Fruit fly (Drosophila melanogaster) whole organism, embryonic: ENCODE results near the gene CG34039.
A peak's percentile ranks its signal among the peaks of the same experiment; 100 is the strongest.

Source experiments
- Abd-B ChIP-seq: fragments of 200-800 bp; sonication (Bioruptor generic); optimal IDR thresholded peaks from 2 replicates; lab custom pipeline; 2018; ENCODE audit warnings: missing biosample characterization, mild to moderate bottlenecking, missing genetic modification characterization, moderate library complexity
- Awh ChIP-seq: fragments of 200-800 bp; sonication (Bioruptor generic); IDR thresholded peaks from 2 replicates; pipeline ENCODE4, ENCODE4 v1.3.6; 2022; ENCODE audit warnings: missing biosample characterization, missing genetic modification characterization
- Bgb ChIP-seq: fragments of 200-800 bp; sonication (Bioruptor generic); IDR thresholded peaks from 2 replicates; pipeline ENCODE4 v1.3.6; 2022; ENCODE audit warnings: missing biosample characterization, missing genetic modification characterization; ENCODE audit not compliant: partially characterized antibody
- Blimp-1 ChIP-seq: fragments of 200-800 bp; sonication (Bioruptor generic); optimal IDR thresholded peaks from 3 replicates; lab custom pipeline; 2018; ENCODE audit warnings: missing biosample characterization, missing genetic modification characterization, mild to moderate bottlenecking, moderate library complexity, missing genetic modification reagents
- CG11560 ChIP-seq: fragments of 200-800 bp; sonication (Bioruptor generic); IDR thresholded peaks from 3 replicates; pipeline ENCODE4 v1.3.6; 2022; ENCODE audit warnings: missing biosample characterization, missing genetic modification characterization
- CG11695 ChIP-seq: fragments of 200-800 bp; sonication (Bioruptor generic); IDR thresholded peaks from 3 replicates; pipeline ENCODE4 v1.3.6; 2022; ENCODE audit warnings: missing biosample characterization, missing genetic modification characterization
- CG12219 ChIP-seq: fragments of 200-800 bp; sonication (Bioruptor generic); optimal IDR thresholded peaks from 3 replicates; lab custom pipeline; 2018; ENCODE audit warnings: missing biosample characterization, mild to moderate bottlenecking, missing genetic modification characterization
- CG14441 ChIP-seq: fragments of 200-800 bp; sonication (Bioruptor generic); IDR thresholded peaks from 2 replicates; pipeline ENCODE4 v1.3.6; 2022; ENCODE audit warnings: missing biosample characterization, missing genetic modification characterization
- CG15479 ChIP-seq: fragments of 200-800 bp; sonication (Bioruptor generic); optimal IDR thresholded peaks from 3 replicates; lab custom pipeline; 2019; ENCODE audit warnings: missing biosample characterization, mild to moderate bottlenecking, missing genetic modification characterization, moderate library complexity
- CG16779 ChIP-seq: fragments of 200-800 bp; sonication (Bioruptor generic); IDR thresholded peaks from 2 replicates; pipeline ENCODE4 v1.3.6; 2022; ENCODE audit warnings: missing biosample characterization, missing genetic modification characterization
- CG16815 ChIP-seq: fragments of 200-800 bp; sonication (Bioruptor generic); optimal IDR thresholded peaks from 3 replicates; lab custom pipeline; 2017; ENCODE audit warnings: missing biosample characterization, mild to moderate bottlenecking, missing genetic modification characterization
- CG17328 ChIP-seq: fragments of 200-800 bp; sonication (Bioruptor generic); IDR thresholded peaks from 2 replicates; pipeline ENCODE4 v1.3.6; 2022; ENCODE audit warnings: missing biosample characterization, missing genetic modification characterization
- CG18476 ChIP-seq: fragments of 200-800 bp; sonication (Bioruptor generic); optimal IDR thresholded peaks from 2 replicates; lab custom pipeline; 2016; ENCODE audit warnings: missing biosample characterization, mild to moderate bottlenecking, missing genetic modification characterization
- CG2199 ChIP-seq: fragments of 200-800 bp; sonication (Bioruptor generic); IDR thresholded peaks from 3 replicates; pipeline ENCODE4 v1.3.6; 2022; ENCODE audit warnings: missing biosample characterization, missing genetic modification characterization
- CG34376 ChIP-seq: fragments of 200-800 bp; sonication (Bioruptor generic); optimal IDR thresholded peaks from 2 replicates; lab custom pipeline; 2018; ENCODE audit warnings: missing biosample characterization, mild to moderate bottlenecking, missing genetic modification characterization
- CG4282 ChIP-seq: fragments of 200-800 bp; sonication (Bioruptor generic); optimal IDR thresholded peaks from 2 replicates; lab custom pipeline; 2016; ENCODE audit warnings: missing biosample characterization, missing genetic modification characterization
- CG5953 ChIP-seq: fragments of 200-800 bp; sonication (Bioruptor generic); IDR thresholded peaks from 2 replicates; pipeline ENCODE4 v1.3.6; 2022; ENCODE audit warnings: missing biosample characterization, missing genetic modification characterization
- CG7372 ChIP-seq: fragments of 200-800 bp; sonication (Bioruptor generic); IDR thresholded peaks from 2 replicates; pipeline ENCODE4 v1.3.6; 2022; ENCODE audit warnings: missing biosample characterization, missing genetic modification characterization
- CG9932 ChIP-seq: fragments of 200-800 bp; sonication (Bioruptor generic); IDR thresholded peaks from 2 replicates; pipeline ENCODE4 v1.3.6; 2022; ENCODE audit warnings: missing biosample characterization, missing genetic modification characterization
- D19A ChIP-seq: fragments of 200-800 bp; optimal IDR thresholded peaks from 3 replicates; lab custom pipeline; 2019; ENCODE audit warnings: missing biosample characterization, mild to moderate bottlenecking, missing genetic modification characterization, moderate library complexity
- Fer1 ChIP-seq: fragments of 200-800 bp; sonication (Bioruptor generic); optimal IDR thresholded peaks from 2 replicates; lab custom pipeline; 2017; ENCODE audit warnings: missing biosample characterization, mild to moderate bottlenecking, missing genetic modification characterization
- HmgZ ChIP-seq: fragments of 200-800 bp; sonication (Bioruptor generic); optimal IDR thresholded peaks from 2 replicates; lab custom pipeline; 2018; ENCODE audit warnings: missing biosample characterization, mild to moderate bottlenecking, missing genetic modification characterization
- Med ChIP-seq: fragments of 200-800 bp; sonication (Bioruptor generic); peaks from one replicate; lab custom pipeline; 2016; ENCODE audit warnings: missing biosample characterization, missing genetic modification characterization, mild to moderate bottlenecking, inconsistent platforms, moderate library complexity
- Mrtf ChIP-seq: fragments of 200-800 bp; sonication (Bioruptor generic); IDR thresholded peaks from 3 replicates; pipeline ENCODE4 v1.3.6; 2022; ENCODE audit warnings: missing biosample characterization, missing genetic modification characterization
- NC2β ChIP-seq: fragments of 200-800 bp; sonication (Bioruptor generic); optimal IDR thresholded peaks from 2 replicates; lab custom pipeline; 2016; ENCODE audit warnings: missing biosample characterization, missing genetic modification characterization
- Nf-YB ChIP-seq: fragments of 200-800 bp; sonication (Bioruptor generic); optimal IDR thresholded peaks from 3 replicates; lab custom pipeline; 2019; ENCODE audit warnings: missing biosample characterization, mild to moderate bottlenecking, missing genetic modification characterization, moderate library complexity
- Pdp1 ChIP-seq, 2 experiments: fragments of 200-800 bp; sonication (Bioruptor generic); optimal IDR thresholded peaks; 3 replicates each; lab custom pipeline; 2016; ENCODE audit warnings: missing biosample characterization in 2 of 2, missing genetic modification characterization in 2 of 2, mild to moderate bottlenecking in 1 of 2, moderate library complexity in 1 of 2
- Vsx1 ChIP-seq: fragments of 200-800 bp; sonication (Bioruptor generic); optimal IDR thresholded peaks from 2 replicates; lab custom pipeline; 2017; ENCODE audit warnings: missing biosample characterization, mild to moderate bottlenecking, missing genetic modification characterization, missing genetic modification reagents
- bab2 ChIP-seq: fragments of 200-800 bp; sonication (Bioruptor generic); optimal IDR thresholded peaks from 2 replicates; lab custom pipeline; 2016; ENCODE audit warnings: missing biosample characterization, missing genetic modification characterization
- btn ChIP-seq: fragments of 200-800 bp; sonication (Bioruptor generic); optimal IDR thresholded peaks from 2 replicates; lab custom pipeline; 2016; ENCODE audit warnings: missing biosample characterization, missing genetic modification characterization
- caup ChIP-seq: fragments of 200-800 bp; sonication (Bioruptor generic); optimal IDR thresholded peaks from 3 replicates; lab custom pipeline; 2017; ENCODE audit warnings: missing biosample characterization, mild to moderate bottlenecking, missing genetic modification characterization, moderate library complexity; ENCODE audit not compliant: severe bottlenecking
- chinmo ChIP-seq: fragments of 200-800 bp; sonication (Bioruptor generic); IDR thresholded peaks from 4 replicates; pipeline ENCODE4 v1.3.6; 2022; ENCODE audit warnings: missing biosample characterization, missing genetic modification characterization; ENCODE audit not compliant: partially characterized antibody
- corto ChIP-seq: fragments of 200-800 bp; sonication (Bioruptor generic); optimal IDR thresholded peaks from 2 replicates; lab custom pipeline; 2016; ENCODE audit warnings: missing biosample characterization, mild to moderate bottlenecking, missing genetic modification characterization, moderate library complexity
- crol ChIP-seq: fragments of 200-800 bp; sonication (Bioruptor generic); IDR thresholded peaks from 2 replicates; pipeline ENCODE4 v1.3.6; 2022; ENCODE audit warnings: missing biosample characterization, missing genetic modification characterization
- da ChIP-seq: fragments of 200-800 bp; sonication (Bioruptor generic); optimal IDR thresholded peaks from 2 replicates; lab custom pipeline; 2016; ENCODE audit warnings: missing biosample characterization, missing genetic modification characterization
- ewg ChIP-seq: fragments of 200-800 bp; sonication (Bioruptor generic); optimal IDR thresholded peaks from 3 replicates; lab custom pipeline; 2017; ENCODE audit warnings: mild to moderate bottlenecking, missing biosample characterization, missing genetic modification reagents, missing genetic modification characterization
- ftz-f1 ChIP-seq: fragments of 200-800 bp; sonication (Bioruptor generic); optimal IDR thresholded peaks from 2 replicates; lab custom pipeline; 2016; ENCODE audit warnings: missing biosample characterization, missing genetic modification characterization
- grn ChIP-seq: fragments of 200-800 bp; sonication (Bioruptor generic); optimal IDR thresholded peaks from 3 replicates; lab custom pipeline; 2017; ENCODE audit warnings: missing biosample characterization, missing genetic modification characterization
- ham ChIP-seq: fragments of 200-800 bp; sonication (Bioruptor generic); IDR thresholded peaks from 2 replicates; pipeline ENCODE4 v1.3.6; 2022; ENCODE audit warnings: missing biosample characterization, missing genetic modification characterization
- hkb ChIP-seq, 2 experiments: fragments of 200-800 bp in 1 of 2; fragments of >200 bp in 1 of 2; sonication (Bioruptor generic) in 1 of 2; IDR thresholded peaks in 1 of 2; optimal IDR thresholded peaks in 1 of 2; 2 replicates each; pipeline versions ENCODE4 v1.3.6 to Lab custom; 2017 to 2022; ENCODE audit warnings: missing biosample characterization in 1 of 2, missing genetic modification characterization in 1 of 2
- mirr ChIP-seq: fragments of 200-800 bp; sonication (Bioruptor generic); optimal IDR thresholded peaks from 3 replicates; lab custom pipeline; 2018; ENCODE audit warnings: missing biosample characterization, mild to moderate bottlenecking, missing genetic modification characterization
- pum ChIP-seq: fragments of 200-800 bp; sonication (Bioruptor generic); optimal IDR thresholded peaks from 2 replicates; lab custom pipeline; 2016; ENCODE audit warnings: missing biosample characterization, missing genetic modification characterization
- scrt ChIP-seq: fragments of 200-800 bp; sonication (Bioruptor generic); optimal IDR thresholded peaks from 2 replicates; lab custom pipeline; 2018; ENCODE audit warnings: missing biosample characterization, mild to moderate bottlenecking, missing genetic modification characterization, moderate library complexity
- sens ChIP-seq: fragments of 200-800 bp; sonication (Bioruptor generic); peaks from one replicate; lab custom pipeline; 2016; ENCODE audit warnings: missing biosample characterization, missing genetic modification characterization
- so ChIP-seq: fragments of 200-800 bp; sonication (Bioruptor generic); IDR thresholded peaks from 3 replicates; pipeline ENCODE4 v1.3.6; 2022; ENCODE audit warnings: missing biosample characterization, missing genetic modification characterization
- sug ChIP-seq: fragments of 200-800 bp; optimal IDR thresholded peaks from 2 replicates; lab custom pipeline; 2019; ENCODE audit warnings: missing biosample characterization, mild to moderate bottlenecking, missing genetic modification characterization, moderate library complexity
- tll ChIP-seq, 2 experiments: fragments of 200-800 bp in 1 of 2; fragments of >200 bp in 1 of 2; sonication (Bioruptor generic) in 1 of 2; optimal IDR thresholded peaks; 2 replicates each; lab custom pipeline; 2017 to 2019; ENCODE audit warnings: missing biosample characterization in 2 of 2, missing genetic modification characterization in 2 of 2, mild to moderate bottlenecking in 1 of 2, moderate library complexity in 1 of 2
- vnd ChIP-seq: fragments of 200-800 bp; sonication (Bioruptor generic); IDR thresholded peaks from 3 replicates; pipeline ENCODE4 v1.3.6; 2022; ENCODE audit warnings: missing biosample characterization, missing genetic modification characterization; ENCODE audit not compliant: partially characterized antibody
- zfh2 ChIP-seq: fragments of 200-800 bp; sonication (Bioruptor generic); optimal IDR thresholded peaks from 2 replicates; lab custom pipeline; 2016; ENCODE audit warnings: missing biosample characterization, missing genetic modification characterization

Gene CG34039

DNA sequence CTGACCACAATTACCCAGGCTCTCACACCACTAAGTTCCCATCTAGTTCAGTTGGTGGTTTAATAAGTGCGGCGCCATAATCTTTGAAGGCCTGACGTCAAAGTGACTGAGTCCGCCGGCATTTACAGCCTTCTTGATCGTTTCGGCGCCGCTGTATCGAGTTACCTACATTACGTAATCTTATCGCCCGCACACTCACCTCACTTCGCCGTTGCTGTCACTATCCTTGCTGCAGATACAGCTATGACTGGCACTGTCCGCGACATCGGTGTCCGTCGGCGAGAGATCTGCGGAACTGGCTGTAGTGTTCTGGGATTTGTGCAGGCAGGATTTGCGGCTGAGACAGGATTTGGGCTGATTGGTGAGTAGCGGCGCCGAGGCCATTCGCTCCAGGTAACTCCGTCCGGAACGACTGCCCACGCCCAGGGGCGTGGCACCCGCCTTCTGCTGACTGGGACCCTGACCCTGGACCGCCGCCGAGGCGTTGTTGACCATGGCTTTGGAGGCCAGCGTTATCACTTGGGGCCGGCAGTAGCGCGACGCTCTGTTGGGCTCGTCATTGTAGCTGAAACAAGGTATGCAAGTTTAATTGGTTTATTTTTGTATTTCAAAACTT, 12.8 kb upstream of the CG34039 start (continued):
- 0 out of 3 replicates have a peak, but pooled peaks have one; percentile 22 for TF ChIP-seq Mrtf (GFP tag; lab: Robert Waterston, UW)
- TF ChIP-seq tll (GFP tag; optimal IDR thresholded peaks at IDR 0.05; lab: Kevin White, UChicago) = no peak
- no peak for TF ChIP-seq Blimp-1
- no peak for TF ChIP-seq pum
- no peak for TF ChIP-seq Nf-YB
- 0 out of 2 replicates have a peak, but pooled peaks have one; percentile 30 for TF ChIP-seq CG5953 (GFP tag; lab: Robert Waterston, UW)
- no peak for TF ChIP-seq CG17328 (GFP tag; lab: Robert Waterston, UW)
- peak; percentile 36 for TF ChIP-seq crol (GFP tag; lab: Robert Waterston, UW)
- no peak for TF ChIP-seq CG11560
- TF ChIP-seq so (GFP tag; lab: Robert Waterston, UW) = 0 out of 3 replicates have a peak, but pooled peaks have one; percentile 23
- no peak for TF ChIP-seq ham (GFP tag; lab: Robert Waterston, UW)
- peak; percentile 19 for TF ChIP-seq HmgZ (tag; lab: Kevin White, UChicago)
- TF ChIP-seq ewg (GFP tag; lab: Kevin White, UChicago) = no peak
- TF ChIP-seq CG11695 (GFP tag; lab: Robert Waterston, UW) = peak; percentile 88
- no peak for TF ChIP-seq Awh (GFP tag; lab: Robert Waterston, UW)
- TF ChIP-seq btn (GFP tag; lab: Kevin White, UChicago) = no peak
- peak; percentile 68 for TF ChIP-seq CG15479 (GFP tag; lab: Kevin White, UChicago)
- peak; percentile 93 for TF ChIP-seq ftz-f1
- no peak for TF ChIP-seq CG12219 (GFP tag; lab: Kevin White, UChicago)
- no peak for TF ChIP-seq Vsx1 (GFP tag; lab: Kevin White, UChicago)
- no peak for TF ChIP-seq NC2β (GFP tag; lab: Kevin White, UChicago)
- no peak for TF ChIP-seq corto (GFP tag; lab: Kevin White, UChicago)
- 0 out of 2 replicates have a peak, but pooled peaks have one; percentile 21 for TF ChIP-seq CG16779 (GFP tag; lab: Robert Waterston, UW)
- TF ChIP-seq Fer1 (GFP tag; lab: Kevin White, UChicago) = peak; percentile 1
- no peak for TF ChIP-seq bab2 (GFP tag; lab: Kevin White, UChicago)
- no peak for TF ChIP-seq CG16815
- no peak for TF ChIP-seq Abd-B (GFP tag; lab: Kevin White, UChicago)
- no peak for TF ChIP-seq CG18476 (GFP tag; lab: Kevin White, UChicago)
- TF ChIP-seq chinmo = 0 out of 4 replicates have a peak, but pooled peaks have one; percentile 73
- no peak for TF ChIP-seq zfh2 (GFP tag; lab: Kevin White, UChicago)
- TF ChIP-seq D19A (tag; lab: Kevin White, UChicago) = no peak
- no peak for TF ChIP-seq CG4282
- TF ChIP-seq CG2199 = peak; percentile 71; the same call in 1 of the 3 replicates
- peak; percentile 56 for TF ChIP-seq mirr
- TF ChIP-seq CG14441 (GFP tag; lab: Robert Waterston, UW) = no peak
- TF ChIP-seq hkb (optimal IDR thresholded peaks at IDR 0.05; lab: Kevin White, UChicago) = no peak
- no peak for TF ChIP-seq hkb (GFP tag; IDR thresholded peaks at IDR 0.05; lab: Robert Waterston, UW)
- 0 out of 2 replicates have a peak, but pooled peaks have one; percentile 7 for TF ChIP-seq Bgb
- TF ChIP-seq CG9932 (GFP tag; lab: Robert Waterston, UW) = no peak
- peak; percentile 72 for TF ChIP-seq Med (GFP tag; lab: Kevin White, UChicago)
- peak; percentile 32 for TF ChIP-seq sens (GFP tag; lab: Kevin White, UChicago)
- TF ChIP-seq Pdp1 (GFP tag; optimal IDR thresholded peaks at IDR 0.05; lab: Kevin White, UChicago) = peak in 1 of 2 experiments; percentile 95
- no peak for TF ChIP-seq vnd (GFP tag; lab: Robert Waterston, UW)
- no peak for TF ChIP-seq da
- peak; percentile 68 for TF ChIP-seq sug (tag; lab: Kevin White, UChicago)
- no peak for TF ChIP-seq caup (GFP tag; lab: Kevin White, UChicago)
- TF ChIP-seq grn = peak; percentile 27
- TF ChIP-seq CG7372 (GFP tag; lab: Robert Waterston, UW) = no peak
- TF ChIP-seq CG34376 = peak; percentile 63
- no peak for TF ChIP-seq scrt
